Fruit fly (Drosophila melanogaster) whole organism, pupa: ENCODE data around the gene CG13003.

Experiments
- CG17806 ChIP-seq: fragments of 200-800 bp; sonication (Bioruptor generic); optimal IDR thresholded peaks from 2 replicates; lab custom pipeline; 2018; ENCODE audit warnings: missing biosample characterization, mild to moderate bottlenecking, missing genetic modification characterization, moderate library complexity
- CG32121 ChIP-seq: fragments of 200-800 bp; sonication (Bioruptor generic); IDR thresholded peaks from 2 replicates; pipeline ENCODE4 v1.3.6; 2022; ENCODE audit warnings: missing biosample characterization, missing genetic modification characterization
- CG34367 ChIP-seq: fragments of 200-800 bp; sonication (Bioruptor generic); optimal IDR thresholded peaks from 2 replicates; lab custom pipeline; 2018; ENCODE audit warnings: missing biosample characterization, mild to moderate bottlenecking, missing genetic modification characterization
- CG8159 ChIP-seq: fragments of 200-800 bp; sonication (Bioruptor generic); optimal IDR thresholded peaks from 3 replicates; lab custom pipeline; 2018; ENCODE audit warnings: missing biosample characterization, mild to moderate bottlenecking, missing genetic modification characterization, moderate library complexity
- CG8301 ChIP-seq: fragments of 200-800 bp; sonication (Bioruptor generic); optimal IDR thresholded peaks from 2 replicates; lab custom pipeline; 2018; ENCODE audit warnings: missing biosample characterization, mild to moderate bottlenecking, missing genetic modification characterization
- CG9948 ChIP-seq: fragments of 200-800 bp; sonication (Bioruptor generic); optimal IDR thresholded peaks from 2 replicates; lab custom pipeline; 2018; ENCODE audit warnings: missing biosample characterization, mild to moderate bottlenecking, missing genetic modification characterization, moderate library complexity
- EcR ChIP-seq: fragments of 200-800 bp; sonication (Bioruptor generic); optimal IDR thresholded peaks from 3 replicates; lab custom pipeline; 2019; ENCODE audit warnings: missing biosample characterization, missing genetic modification characterization, mild to moderate bottlenecking, moderate library complexity, missing genetic modification reagents
- fd96Ca ChIP-seq: fragments of 200-800 bp; sonication (Bioruptor generic); IDR thresholded peaks from 3 replicates; pipeline ENCODE4 v1.3.6; 2022; ENCODE audit warnings: missing biosample characterization, missing genetic modification characterization

- TF ChIP-seq CG34367 (tag; lab: Kevin White, UChicago) (no peak), EcR (GFP tag; lab: Kevin White, UChicago) (no peak), CG32121 (GFP tag; lab: Robert Waterston, UW) (no peak), CG9948 (tag; lab: Kevin White, UChicago) (no peak), CG17806 (no peak), fd96Ca (GFP tag; lab: Robert Waterston, UW) (no peak), CG8159 (tag; lab: Kevin White, UChicago) (no peak), CG8301 (tag; lab: Kevin White, UChicago) (no peak)
Observed at dm6 chrX:16803299-16803698, 73.0 kb downstream of the CG13003 start, which contains the start of the genes Rai1 and CG13005.
